Worm (Caenorhabditis elegans): ENCODE results near the gene ctbp-1.

DNA sequence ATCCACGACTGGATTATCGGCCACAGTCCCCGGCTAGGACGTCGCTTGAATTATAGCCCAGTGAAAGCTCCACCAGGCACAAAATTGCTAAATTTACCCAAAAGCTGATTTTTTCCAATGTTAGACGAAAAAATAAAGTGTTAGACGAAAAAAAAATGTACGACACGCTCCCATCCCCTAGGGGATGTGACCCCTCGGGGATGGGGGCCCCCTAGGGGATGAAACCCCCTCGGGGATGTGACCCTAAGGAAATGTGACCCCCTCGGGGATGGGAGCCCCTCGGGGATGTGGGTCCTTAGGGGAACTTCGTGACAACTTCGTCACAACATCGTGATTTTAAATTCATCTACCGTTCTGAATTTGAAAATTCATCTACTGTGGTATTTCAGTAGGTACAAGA is 43.3 kb downstream of the ctbp-1 start:
- TF ChIP-seq sea-1 (GFP tag; conservative IDR thresholded peaks at IDR 0.05) (no peak), ama-1 (optimal IDR thresholded peaks at IDR 0.05) (no peak), ceh-36 (tag; optimal IDR thresholded peaks at IDR 0.05) (no peak), ceh-13 (GFP tag; optimal IDR thresholded peaks at IDR 0.05) (no peak)

Measured in whole organism, early embryonic.